Fruit fly (Drosophila melanogaster): ENCODE data around the gene Lk6.

- TF ChIP-seq tj (GFP tag; optimal IDR thresholded peaks at IDR 0.05) = no peak
- TF ChIP-seq cic (GFP tag; optimal IDR thresholded peaks at IDR 0.05) = no peak
- TF ChIP-seq CG14711 (tag; optimal IDR thresholded peaks at IDR 0.05) = peak; percentile 57
- TF ChIP-seq CG33017 (tag; optimal IDR thresholded peaks at IDR 0.05) = peak; percentile 84
- no peak for TF ChIP-seq Mnt (GFP tag; optimal IDR thresholded peaks at IDR 0.05)
- peak; percentile 63 for TF ChIP-seq CG7101 (tag; optimal IDR thresholded peaks at IDR 0.05)
- TF ChIP-seq CG7045 (GFP tag; optimal IDR thresholded peaks at IDR 0.05) = peak; percentile 79
- TF ChIP-seq Clk (GFP tag; optimal IDR thresholded peaks at IDR 0.05) = peak; percentile 9
- TF ChIP-seq CG1620 (GFP tag; optimal IDR thresholded peaks at IDR 0.05) = no peak
- no peak for TF ChIP-seq cnc (optimal IDR thresholded peaks at IDR 0.05)
- no peak for TF ChIP-seq bab1 (GFP tag; optimal IDR thresholded peaks at IDR 0.05)
Measured at dm6 chr3R:11773999-11774397, 9.7 kb upstream of the Lk6 start.

Data from whole organism, adult.